Worm (Caenorhabditis elegans) whole organism, L1 larva: ENCODE data around the gene srbc-23.

Experiments
- ama-1 ChIP-seq: fragments of 150-350 bp; optimal IDR thresholded peaks from 2 replicates; lab custom pipeline; 2014
- ceh-88 ChIP-seq: fragments of 200-800 bp; sonication (Bioruptor generic); IDR thresholded peaks from 2 replicates; pipeline ENCODE4 v1.3.6; 2022; ENCODE audit warnings: missing genetic modification characterization, missing compliant biosample characterization
- efl-1 ChIP-seq, 4 experiments: fragments of 150-350 bp; optimal IDR thresholded peaks in 3 of 4; peaks in 1 of 4; 1 replicate in 1 of 4; 2 replicates in 3 of 4; lab custom pipeline; 2014; ENCODE audit warnings: missing biosample characterization in 2 of 4, missing genetic modification characterization in 2 of 4, missing genetic modification reagents in 2 of 4
- egl-27 ChIP-seq, 2 experiments: fragments of 150-350 bp in 1 of 2; sonication (generic microtip); optimal IDR thresholded peaks; 3 replicates each; lab custom pipeline; 2017 to 2018; ENCODE audit warnings: missing biosample characterization in 2 of 2, missing genetic modification characterization in 2 of 2, missing genetic modification reagents in 2 of 2
- mep-1 ChIP-seq: fragments of 150-350 bp; optimal IDR thresholded peaks from 2 replicates; lab custom pipeline; 2014; ENCODE audit warnings: missing biosample characterization, missing genetic modification characterization
- nhr-237 ChIP-seq: fragments of 150-350 bp; optimal IDR thresholded peaks from 2 replicates; lab custom pipeline; 2014; ENCODE audit warnings: missing biosample characterization, missing genetic modification characterization
- nhr-90 ChIP-seq: sonication (generic microtip); optimal IDR thresholded peaks from 2 replicates; lab custom pipeline; 2016; ENCODE audit warnings: mild to moderate bottlenecking, missing genetic modification characterization, missing compliant biosample characterization; ENCODE audit not compliant: poor library complexity
- rnt-1 ChIP-seq: sonication (generic microtip); optimal IDR thresholded peaks from 2 replicates; lab custom pipeline; 2016; ENCODE audit warnings: mild to moderate bottlenecking, missing genetic modification characterization, moderate library complexity, missing compliant biosample characterization
- snpc-4 ChIP-seq: fragments of 150-350 bp; optimal IDR thresholded peaks from 2 replicates; lab custom pipeline; 2014; ENCODE audit warnings: missing biosample characterization, missing genetic modification characterization
- sox-4 ChIP-seq: sonication (generic microtip); optimal IDR thresholded peaks from 2 replicates; lab custom pipeline; 2016; ENCODE audit warnings: missing genetic modification characterization, missing compliant biosample characterization
- tbx-2 ChIP-seq: sonication (generic microtip); optimal IDR thresholded peaks from 2 replicates; lab custom pipeline; 2016; ENCODE audit warnings: missing genetic modification characterization, missing compliant biosample characterization
- tlp-1 ChIP-seq: fragments of 150-350 bp; optimal IDR thresholded peaks from 2 replicates; lab custom pipeline; 2014; ENCODE audit warnings: missing biosample characterization, missing genetic modification characterization
- unc-62 ChIP-seq: fragments of 150-350 bp; optimal IDR thresholded peaks from 2 replicates; lab custom pipeline; 2014; ENCODE audit warnings: missing biosample characterization, missing genetic modification reagents, missing genetic modification characterization
- ztf-4 ChIP-seq: fragments of 150-350 bp; optimal IDR thresholded peaks from 2 replicates; lab custom pipeline; 2014; ENCODE audit warnings: missing biosample characterization, missing genetic modification characterization

- TF ChIP-seq snpc-4 (tag; lab: Kevin White, UChicago) (no peak), ceh-88 (no peak), tlp-1 (tag; lab: Kevin White, UChicago) (no peak), unc-62 (GFP tag; lab: Kevin White, UChicago) (no peak), nhr-90 (tag; lab: Kevin White, UChicago) (no peak), efl-1 (optimal IDR thresholded peaks at IDR 0.05; lab: Kevin White, UChicago) (no peak), efl-1 (GFP tag; optimal IDR thresholded peaks at IDR 0.05 in 1 of 2; lab: Kevin White, UChicago) (peak in 1 of 2 experiments; percentile 88), tbx-2 (tag; lab: Kevin White, UChicago) (no peak), egl-27 (tag; optimal IDR thresholded peaks at IDR 0.05; lab: Kevin White, UChicago) (no peak), sox-4 (tag; lab: Kevin White, UChicago) (no peak), mep-1 (tag; lab: Kevin White, UChicago) (no peak), rnt-1 (tag; lab: Kevin White, UChicago) (peak; percentile 73), ama-1 (lab: Kevin White, UChicago) (no peak), ztf-4 (tag; lab: Kevin White, UChicago) (no peak), nhr-237 (no peak)
Observed at ce11 chrV:2126554-2126953, 26.8 kb upstream of the srbc-23 start.
